Fruit fly (Drosophila melanogaster) whole organism, embryonic: ENCODE data around the gene CG32537.

Source experiments
- BEAF-32 ChIP-seq: fragments of 200-800 bp; sonication (Bioruptor generic); optimal IDR thresholded peaks from 3 replicates; lab custom pipeline; 2017; ENCODE audit warnings: missing biosample characterization, missing genetic modification characterization, mild to moderate bottlenecking, moderate library complexity, missing genetic modification reagents
- Bgb ChIP-seq: fragments of 200-800 bp; sonication (Bioruptor generic); IDR thresholded peaks from 2 replicates; pipeline ENCODE4 v1.3.6; 2022; ENCODE audit warnings: missing biosample characterization, missing genetic modification characterization; ENCODE audit not compliant: partially characterized antibody
- C15 ChIP-seq: fragments of 200-800 bp; sonication (Bioruptor generic); IDR thresholded peaks from 3 replicates; pipeline ENCODE4 v1.3.6; 2022; ENCODE audit warnings: missing biosample characterization, missing genetic modification characterization
- CG10565 ChIP-seq: fragments of 200-800 bp; sonication (Bioruptor generic); optimal IDR thresholded peaks from 3 replicates; lab custom pipeline; 2016; ENCODE audit warnings: missing biosample characterization, mild to moderate bottlenecking, missing genetic modification characterization
- CG11723 ChIP-seq: fragments of 200-800 bp; sonication (Bioruptor generic); optimal IDR thresholded peaks from 2 replicates; lab custom pipeline; 2017; ENCODE audit warnings: missing biosample characterization, mild to moderate bottlenecking, missing genetic modification characterization
- CG12104 ChIP-seq: fragments of 200-800 bp; sonication (Bioruptor generic); optimal IDR thresholded peaks from 3 replicates; lab custom pipeline; 2016; ENCODE audit warnings: missing biosample characterization, missing genetic modification characterization
- CG13624 ChIP-seq: fragments of 200-800 bp; sonication (Bioruptor generic); optimal IDR thresholded peaks from 2 replicates; lab custom pipeline; 2016; ENCODE audit warnings: missing biosample characterization, missing genetic modification characterization
- CG14667 ChIP-seq: fragments of 200-800 bp; sonication (Bioruptor generic); IDR thresholded peaks from 2 replicates; pipeline ENCODE4 v1.3.6; 2022; ENCODE audit warnings: missing biosample characterization, missing genetic modification characterization
- CG14860 ChIP-seq: fragments of 200-800 bp; sonication (Bioruptor generic); IDR thresholded peaks from 3 replicates; pipeline ENCODE4 v1.3.6; 2022; ENCODE audit warnings: missing biosample characterization, missing genetic modification characterization; ENCODE audit not compliant: partially characterized antibody
- CG15479 ChIP-seq: fragments of 200-800 bp; sonication (Bioruptor generic); optimal IDR thresholded peaks from 3 replicates; lab custom pipeline; 2019; ENCODE audit warnings: missing biosample characterization, mild to moderate bottlenecking, missing genetic modification characterization, moderate library complexity
- CG15696 ChIP-seq: fragments of 200-800 bp; sonication (Bioruptor generic); optimal IDR thresholded peaks from 2 replicates; lab custom pipeline; 2019; ENCODE audit warnings: missing biosample characterization, mild to moderate bottlenecking, missing genetic modification characterization, moderate library complexity
- CG17568 ChIP-seq: fragments of 200-800 bp; sonication (Bioruptor generic); optimal IDR thresholded peaks from 2 replicates; lab custom pipeline; 2018; ENCODE audit warnings: missing biosample characterization, mild to moderate bottlenecking, missing genetic modification characterization, moderate library complexity
- CG1792 ChIP-seq: fragments of 200-800 bp; sonication (Bioruptor generic); optimal IDR thresholded peaks from 2 replicates; lab custom pipeline; 2016; ENCODE audit warnings: missing biosample characterization, missing genetic modification characterization
- CG2129 ChIP-seq: fragments of 200-800 bp; sonication (Bioruptor generic); IDR thresholded peaks from 2 replicates; pipeline ENCODE4 v1.3.6; 2022; ENCODE audit warnings: missing biosample characterization, missing genetic modification characterization; ENCODE audit not compliant: partially characterized antibody
- CG31365 ChIP-seq: fragments of 200-800 bp; sonication (Bioruptor generic); optimal IDR thresholded peaks from 2 replicates; lab custom pipeline; 2018; ENCODE audit warnings: missing biosample characterization, mild to moderate bottlenecking, missing genetic modification characterization
- CG3281 ChIP-seq: fragments of 200-800 bp; sonication (Bioruptor generic); optimal IDR thresholded peaks from 3 replicates; lab custom pipeline; 2017; ENCODE audit warnings: missing biosample characterization, mild to moderate bottlenecking, missing genetic modification characterization
- CG3407 ChIP-seq: fragments of 200-800 bp; sonication (Bioruptor generic); optimal IDR thresholded peaks from 2 replicates; lab custom pipeline; 2018; ENCODE audit warnings: missing biosample characterization, mild to moderate bottlenecking, missing genetic modification characterization
- CG4282 ChIP-seq: fragments of 200-800 bp; sonication (Bioruptor generic); optimal IDR thresholded peaks from 2 replicates; lab custom pipeline; 2016; ENCODE audit warnings: missing biosample characterization, missing genetic modification characterization
- CG6813 ChIP-seq: fragments of 200-800 bp; sonication (Bioruptor generic); optimal IDR thresholded peaks from 2 replicates; lab custom pipeline; 2017; ENCODE audit warnings: missing biosample characterization, missing genetic modification characterization, mild to moderate bottlenecking, moderate library complexity, missing genetic modification reagents
- CG7928 ChIP-seq: fragments of 200-800 bp; sonication (Bioruptor generic); optimal IDR thresholded peaks from 2 replicates; lab custom pipeline; 2017; ENCODE audit warnings: missing biosample characterization, mild to moderate bottlenecking, missing genetic modification characterization
- Doc3 ChIP-seq: fragments of 200-800 bp; sonication (Bioruptor generic); IDR thresholded peaks from 3 replicates; pipeline ENCODE4 v1.3.6; 2022; ENCODE audit warnings: missing biosample characterization, missing genetic modification characterization; ENCODE audit not compliant: partially characterized antibody
- Mad ChIP-seq: fragments of 200-800 bp; sonication (Bioruptor generic); optimal IDR thresholded peaks from 2 replicates; lab custom pipeline; 2016; ENCODE audit warnings: missing biosample characterization, missing genetic modification characterization
- Opbp ChIP-seq: fragments of 200-800 bp; sonication (Bioruptor generic); IDR thresholded peaks from 3 replicates; pipeline ENCODE4 v1.3.6; 2022; ENCODE audit warnings: missing biosample characterization, missing genetic modification characterization; ENCODE audit not compliant: partially characterized antibody
- Sin3A ChIP-seq: fragments of >200 bp; optimal IDR thresholded peaks from 2 replicates; lab custom pipeline; 2018
- Xrp1 ChIP-seq: fragments of 200-800 bp; sonication (Bioruptor generic); IDR thresholded peaks from 2 replicates; pipeline ENCODE4 v1.3.6; 2022; ENCODE audit warnings: missing biosample characterization, missing genetic modification characterization
- aop ChIP-seq: fragments of 200-800 bp; sonication (Bioruptor generic); IDR thresholded peaks from 2 replicates; pipeline ENCODE4 v1.3.6; 2022; ENCODE audit warnings: missing biosample characterization, missing genetic modification characterization
- az2 ChIP-seq: fragments of 200-800 bp; sonication (Bioruptor generic); optimal IDR thresholded peaks from 3 replicates; lab custom pipeline; 2016; ENCODE audit warnings: missing biosample characterization, missing genetic modification characterization
- btn ChIP-seq: fragments of 200-800 bp; sonication (Bioruptor generic); optimal IDR thresholded peaks from 2 replicates; lab custom pipeline; 2016; ENCODE audit warnings: missing biosample characterization, missing genetic modification characterization
- croc ChIP-seq: fragments of 200-800 bp; sonication (Bioruptor generic); conservative IDR thresholded peaks from 3 replicates; pipeline ENCODE4 v1.3.6; 2022; ENCODE audit warnings: missing biosample characterization, missing genetic modification characterization
- dimm ChIP-seq: fragments of 200-800 bp; sonication (Bioruptor generic); IDR thresholded peaks from 2 replicates; pipeline ENCODE4 v1.3.6; 2022; ENCODE audit warnings: missing biosample characterization, missing genetic modification characterization
- fu2 ChIP-seq: fragments of 200-800 bp; sonication (Bioruptor generic); optimal IDR thresholded peaks from 2 replicates; lab custom pipeline; 2016; ENCODE audit warnings: missing biosample characterization, missing genetic modification characterization
- hth ChIP-seq: fragments of >200 bp; optimal IDR thresholded peaks from 2 replicates; lab custom pipeline; 2017; ENCODE audit warnings: inconsistent platforms
- kah ChIP-seq: fragments of 200-800 bp; sonication (Bioruptor generic); optimal IDR thresholded peaks from 2 replicates; lab custom pipeline; 2018; ENCODE audit warnings: missing biosample characterization, mild to moderate bottlenecking, missing genetic modification characterization
- knrl ChIP-seq: fragments of 200-800 bp; sonication (Bioruptor generic); IDR thresholded peaks from 3 replicates; pipeline ENCODE4 v1.3.6; 2022; ENCODE audit warnings: missing biosample characterization, missing genetic modification characterization; ENCODE audit not compliant: partially characterized antibody
- nmo ChIP-seq: fragments of 200-800 bp; sonication (Bioruptor generic); optimal IDR thresholded peaks from 2 replicates; lab custom pipeline; 2018; ENCODE audit warnings: missing biosample characterization, mild to moderate bottlenecking, missing genetic modification characterization, moderate library complexity
- pho ChIP-seq: fragments of 200-800 bp; sonication (Bioruptor generic); optimal IDR thresholded peaks from 2 replicates; lab custom pipeline; 2016; ENCODE audit warnings: missing biosample characterization, missing genetic modification characterization
- pita ChIP-seq: fragments of 200-800 bp; sonication (Bioruptor generic); optimal IDR thresholded peaks from 2 replicates; lab custom pipeline; 2017; ENCODE audit warnings: missing biosample characterization, mild to moderate bottlenecking, missing genetic modification characterization
- run ChIP-seq: fragments of 200-800 bp; sonication (Bioruptor generic); optimal IDR thresholded peaks from 3 replicates; lab custom pipeline; 2018; ENCODE audit warnings: missing biosample characterization, mild to moderate bottlenecking, missing genetic modification characterization
- sc ChIP-seq, 3 experiments: fragments of >200 bp in 2 of 3; fragments of 200-800 bp in 1 of 3; sonication (Bioruptor generic) in 1 of 3; optimal IDR thresholded peaks; 2 replicates in 2 of 3; 3 replicates in 1 of 3; lab custom pipeline; 2017; ENCODE audit warnings: mild to moderate bottlenecking in 1 of 3, missing biosample characterization in 1 of 3, missing genetic modification characterization in 1 of 3, missing genetic modification reagents in 1 of 3
- sens ChIP-seq: fragments of 200-800 bp; sonication (Bioruptor generic); peaks from one replicate; lab custom pipeline; 2016; ENCODE audit warnings: missing biosample characterization, missing genetic modification characterization
- slou ChIP-seq: fragments of 200-800 bp; sonication (Bioruptor generic); optimal IDR thresholded peaks from 3 replicates; lab custom pipeline; 2016; ENCODE audit warnings: missing biosample characterization, missing genetic modification characterization
- ssp ChIP-seq: fragments of 200-800 bp; sonication (Bioruptor generic); IDR thresholded peaks from 2 replicates; pipeline ENCODE4 v1.3.6; 2022; ENCODE audit warnings: missing biosample characterization, missing genetic modification characterization
- stwl ChIP-seq: fragments of 200-800 bp; sonication (Bioruptor generic); optimal IDR thresholded peaks from 3 replicates; lab custom pipeline; 2018; ENCODE audit warnings: missing biosample characterization, mild to moderate bottlenecking, missing genetic modification characterization, moderate library complexity
- tup ChIP-seq: fragments of 200-800 bp; sonication (Bioruptor generic); optimal IDR thresholded peaks from 2 replicates; lab custom pipeline; 2016; ENCODE audit warnings: missing biosample characterization, mild to moderate bottlenecking, missing genetic modification characterization, moderate library complexity
- unpg ChIP-seq: fragments of 200-800 bp; sonication (Bioruptor generic); optimal IDR thresholded peaks from 3 replicates; lab custom pipeline; 2018; ENCODE audit warnings: missing biosample characterization, mild to moderate bottlenecking, missing genetic modification characterization, moderate library complexity
- vnd ChIP-seq: fragments of 200-800 bp; sonication (Bioruptor generic); IDR thresholded peaks from 3 replicates; pipeline ENCODE4 v1.3.6; 2022; ENCODE audit warnings: missing biosample characterization, missing genetic modification characterization; ENCODE audit not compliant: partially characterized antibody
- zfh2 ChIP-seq: fragments of 200-800 bp; sonication (Bioruptor generic); optimal IDR thresholded peaks from 2 replicates; lab custom pipeline; 2016; ENCODE audit warnings: missing biosample characterization, missing genetic modification characterization

Gene CG32537

DNA sequence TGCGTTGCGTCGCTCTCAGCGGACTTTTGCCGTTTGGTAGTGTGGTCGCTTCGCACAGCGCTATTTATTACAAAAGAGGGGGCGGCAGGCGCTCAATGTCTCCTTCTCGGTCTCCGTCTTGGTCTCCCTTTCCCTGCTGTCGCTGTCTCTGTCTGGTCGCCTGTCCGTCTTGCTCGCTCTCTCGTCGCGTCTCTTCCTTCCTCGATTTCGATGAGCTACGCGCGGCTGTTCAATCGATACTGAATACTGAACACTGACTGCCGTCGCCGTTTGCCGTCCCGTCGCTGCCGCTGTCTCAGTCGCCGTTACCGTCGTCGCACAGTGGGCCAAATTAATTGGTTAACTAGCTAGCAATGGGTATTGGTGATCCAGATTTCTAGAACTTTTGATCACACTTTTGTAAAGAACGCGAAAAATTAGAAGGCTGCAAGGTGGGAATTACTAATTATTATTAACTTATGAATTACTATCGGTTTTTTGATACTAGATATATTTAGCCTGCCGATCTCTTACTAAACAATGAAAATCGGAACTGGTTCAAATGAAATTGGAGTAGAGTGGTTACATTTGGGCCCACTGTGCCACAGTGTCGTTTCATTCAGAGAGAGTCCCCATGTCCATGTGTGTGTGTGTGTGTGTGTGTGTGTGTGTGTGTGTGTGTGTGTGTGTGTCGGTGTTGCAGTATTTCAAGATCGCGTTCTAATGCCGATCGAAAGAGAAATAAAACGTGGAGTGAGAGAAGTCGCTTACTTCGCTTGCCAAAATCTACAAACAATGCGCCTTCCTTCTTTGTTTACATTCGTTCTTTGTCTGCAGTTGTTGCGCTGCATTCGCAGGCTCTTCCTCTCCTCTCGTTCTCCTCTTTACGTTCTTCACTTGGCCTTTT lies 21.8 kb upstream of the CG32537 start, which contains the start of gene CG8034 (continued):
- TF ChIP-seq CG13624 (GFP tag; lab: Kevin White, UChicago) (peak; percentile 97), sc (optimal IDR thresholded peaks at IDR 0.05; lab: Kevin White, UChicago) (no peak), sc (GFP tag; optimal IDR thresholded peaks at IDR 0.05; lab: Kevin White, UChicago) (peak; percentile 93), nmo (GFP tag; lab: Kevin White, UChicago) (peak; percentile 99), fu2 (GFP tag; lab: Kevin White, UChicago) (peak; percentile 93), ssp (GFP tag; lab: Robert Waterston, UW) (peak; percentile 87), Doc3 (GFP tag; lab: Robert Waterston, UW) (no peak), C15 (GFP tag; lab: Robert Waterston, UW) (peak; percentile 80; the same call in 1 of the 3 replicates), dimm (peak; percentile 85), CG17568 (GFP tag; lab: Kevin White, UChicago) (peak; percentile 94), CG7928 (peak; percentile 78), slou (GFP tag; lab: Kevin White, UChicago) (peak; percentile 93), aop (GFP tag; lab: Robert Waterston, UW) (no peak), Bgb (GFP tag; lab: Robert Waterston, UW) (0 out of 2 replicates have a peak, but pooled peaks have one; percentile 44), CG4282 (GFP tag; lab: Kevin White, UChicago) (peak; percentile 91), CG14860 (GFP tag; lab: Robert Waterston, UW) (no peak), vnd (GFP tag; lab: Robert Waterston, UW) (peak; percentile 60; the same call in 2 of the 3 replicates), CG3407 (GFP tag; lab: Kevin White, UChicago) (peak; percentile 92), stwl (tag; lab: Kevin White, UChicago) (peak; percentile 26), Xrp1 (peak; percentile 96), CG14667 (peak; percentile 89), CG11723 (GFP tag; lab: Kevin White, UChicago) (peak; percentile 96), BEAF-32 (GFP tag; lab: Kevin White, UChicago) (peak; percentile 37), Sin3A (lab: Kevin White, UChicago) (no peak), unpg (GFP tag; lab: Kevin White, UChicago) (peak; percentile 97), CG31365 (tag; lab: Kevin White, UChicago) (peak; percentile 81), CG10565 (GFP tag; lab: Kevin White, UChicago) (peak; percentile 67), CG15479 (GFP tag; lab: Kevin White, UChicago) (peak; percentile 39), CG2129 (GFP tag; lab: Robert Waterston, UW) (no peak), knrl (GFP tag; lab: Robert Waterston, UW) (peak; percentile 57), tup (peak; percentile 84), CG6813 (GFP tag; lab: Kevin White, UChicago) (peak; percentile 93), Mad (GFP tag; lab: Kevin White, UChicago) (peak; percentile 96), hth (no peak), croc (GFP tag; lab: Robert Waterston, UW) (peak; percentile 94), Opbp (GFP tag; lab: Robert Waterston, UW) (peak; percentile 59; the same call in 2 of the 3 replicates), zfh2 (peak; percentile 97), CG12104 (GFP tag; lab: Kevin White, UChicago) (peak; percentile 93), CG3281 (GFP tag; lab: Kevin White, UChicago) (peak; percentile 98), btn (GFP tag; lab: Kevin White, UChicago) (peak; percentile 82), run (tag; lab: Kevin White, UChicago) (peak; percentile 94), kah (GFP tag; lab: Kevin White, UChicago) (peak; percentile 93), CG1792 (GFP tag; lab: Kevin White, UChicago) (peak; percentile 83), sens (GFP tag; lab: Kevin White, UChicago) (peak; percentile 99), pho (GFP tag; lab: Kevin White, UChicago) (peak; percentile 97), pita (GFP tag; lab: Kevin White, UChicago) (no peak), CG15696 (tag; lab: Kevin White, UChicago) (peak; percentile 96), az2 (GFP tag; lab: Kevin White, UChicago) (peak; percentile 96)
